Fruit fly (Drosophila melanogaster): Measurements from ENCODE around the gene RpL36A.

dm6 chr2L:8043282-8043668 lies 566 bp upstream of the RpL36A start, which contains the start of gene Megf8:
- no peak for TF ChIP-seq tin (GFP tag; optimal IDR thresholded peaks at IDR 0.05)
- TF ChIP-seq CG8281 (tag; optimal IDR thresholded peaks at IDR 0.05): no peak
- TF ChIP-seq CTCF (GFP tag; optimal IDR thresholded peaks at IDR 0.05): no peak
- no peak for TF ChIP-seq Nf-YB (GFP tag; optimal IDR thresholded peaks at IDR 0.05)
- no peak for TF ChIP-seq CG2875 (GFP tag; optimal IDR thresholded peaks at IDR 0.05)
- TF ChIP-seq CG6854 (GFP tag; optimal IDR thresholded peaks at IDR 0.05): no peak
- TF ChIP-seq CG11247 (GFP tag; IDR thresholded peaks at IDR 0.05): no peak
- no peak for TF ChIP-seq Deaf1 (tag; optimal IDR thresholded peaks at IDR 0.05)
- TF ChIP-seq Optix (GFP tag; IDR thresholded peaks at IDR 0.05): no peak
- no peak for TF ChIP-seq shn (GFP tag; optimal IDR thresholded peaks at IDR 0.05)
- no peak for TF ChIP-seq sisA (GFP tag; IDR thresholded peaks at IDR 0.05)
- TF ChIP-seq E2f1 (GFP tag; IDR thresholded peaks at IDR 0.05): no peak
- TF ChIP-seq salm (tag; optimal IDR thresholded peaks at IDR 0.05): no peak
